Worm (Caenorhabditis elegans): ENCODE results near the gene tkt-1.
A peak's percentile ranks its signal among the peaks of the same experiment; 100 is the strongest.

DNA sequence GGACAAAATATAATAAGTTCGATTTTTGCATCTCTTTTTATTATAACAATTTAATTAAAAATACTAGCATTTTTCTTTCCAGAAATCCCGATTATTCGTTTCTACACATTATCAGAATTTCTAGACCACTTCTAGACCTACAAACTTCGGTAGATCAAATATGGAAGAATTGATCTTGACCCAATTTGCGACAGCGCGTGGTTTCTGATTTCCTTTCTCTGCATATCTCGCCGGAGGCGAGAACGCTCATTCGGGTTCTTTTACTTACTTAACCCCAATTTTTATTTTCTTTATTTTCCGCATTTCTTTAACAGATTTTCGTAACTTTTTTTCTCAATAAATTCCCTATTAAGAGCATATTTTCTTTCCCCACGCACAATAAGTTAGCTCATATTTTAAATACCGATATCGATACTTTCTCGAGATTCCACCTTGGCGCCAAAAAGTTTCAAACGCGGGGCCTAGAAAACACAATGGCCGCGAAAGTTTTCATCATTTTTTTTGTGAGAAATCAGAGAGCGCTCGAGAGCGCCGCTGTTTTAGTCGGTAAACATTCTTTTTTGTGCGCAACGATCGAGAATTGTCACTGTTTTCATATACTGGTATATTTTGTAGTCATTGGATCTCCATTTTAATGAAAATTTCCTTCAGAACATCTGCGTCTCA lies 821 bp upstream of the tkt-1 start:
- TF ChIP-seq lin-13 (GFP tag; optimal IDR thresholded peaks at IDR 0.05) (peak; percentile 25), ceh-16 (tag; optimal IDR thresholded peaks at IDR 0.05) (no peak), ama-1 (optimal IDR thresholded peaks at IDR 0.05) (no peak), lin-11 (tag; optimal IDR thresholded peaks at IDR 0.05) (no peak), unc-62 (GFP tag; optimal IDR thresholded peaks at IDR 0.05) (no peak), snpc-4 (tag; optimal IDR thresholded peaks at IDR 0.05) (no peak), lsy-2 (tag; optimal IDR thresholded peaks at IDR 0.05) (peak in 1 of 2 experiments; percentile 41), ztf-11 (tag; optimal IDR thresholded peaks at IDR 0.05) (no peak), ZK546.5 (tag; optimal IDR thresholded peaks at IDR 0.05) (no peak), ztf-4 (tag; optimal IDR thresholded peaks at IDR 0.05) (no peak)

Measured in whole organism, L2 larva.